Worm (Caenorhabditis elegans) whole organism, early embryonic: ENCODE data around the gene aagr-1.

Experiments used
- B0310.2 ChIP-seq: sonication (generic microtip); optimal IDR thresholded peaks from 2 replicates; lab custom pipeline; 2016; ENCODE audit warnings: mild to moderate bottlenecking, missing genetic modification characterization, missing compliant biosample characterization
- F13C5.2 ChIP-seq: sonication (generic microtip); optimal IDR thresholded peaks from 2 replicates; lab custom pipeline; 2017; ENCODE audit warnings: mild to moderate bottlenecking, missing genetic modification characterization, inconsistent platforms, missing compliant biosample characterization
- aly-1 ChIP-seq: sonication (generic microtip); optimal IDR thresholded peaks from 2 replicates; lab custom pipeline; 2016; ENCODE audit warnings: missing genetic modification characterization, missing compliant biosample characterization
- ama-1 ChIP-seq: fragments of 150-350 bp; optimal IDR thresholded peaks from 2 replicates; lab custom pipeline; 2014
- ceh-13 ChIP-seq: fragments of 200-800 bp; sonication (Bioruptor generic); optimal IDR thresholded peaks from 2 replicates; lab custom pipeline; 2018; ENCODE audit warnings: mild to moderate bottlenecking, missing genetic modification characterization, missing compliant biosample characterization
- ceh-36 ChIP-seq: sonication (generic microtip); optimal IDR thresholded peaks from 2 replicates; lab custom pipeline; 2016; ENCODE audit warnings: missing genetic modification characterization, inconsistent platforms, missing compliant biosample characterization
- ets-7 ChIP-seq: sonication (generic microtip); optimal IDR thresholded peaks from 2 replicates; lab custom pipeline; 2016; ENCODE audit warnings: missing genotype, missing genetic modification characterization, missing compliant biosample characterization
- flt-1 ChIP-seq: fragments of 200-800 bp; sonication (Bioruptor generic); IDR thresholded peaks from 2 replicates; pipeline ENCODE4 v1.3.6; 2022; ENCODE audit warnings: missing genetic modification characterization, missing compliant biosample characterization
- hmbx-1 ChIP-seq: sonication (generic microtip); optimal IDR thresholded peaks from 2 replicates; lab custom pipeline; 2016; ENCODE audit warnings: mild to moderate bottlenecking, missing genetic modification characterization, missing compliant biosample characterization
- hmg-4 ChIP-seq: fragments of 200-800 bp; sonication (Bioruptor generic); optimal IDR thresholded peaks from 2 replicates; lab custom pipeline; 2018; ENCODE audit warnings: mild to moderate bottlenecking, missing genetic modification characterization, missing compliant biosample characterization
- hnd-1 ChIP-seq: sonication (generic microtip); optimal IDR thresholded peaks from 2 replicates; lab custom pipeline; 2016; ENCODE audit warnings: missing genetic modification characterization, missing compliant biosample characterization
- pes-1 ChIP-seq: fragments of 200-800 bp; sonication (Bioruptor generic); IDR thresholded peaks from 2 replicates; pipeline ENCODE4 v1.3.6; 2022; ENCODE audit warnings: missing genetic modification reagents, missing genetic modification characterization, missing compliant biosample characterization
- scrt-1 ChIP-seq: fragments of 200-800 bp; sonication (Bioruptor generic); IDR thresholded peaks from 2 replicates; pipeline ENCODE4 v1.3.6; 2022; ENCODE audit warnings: missing genetic modification characterization, missing compliant biosample characterization
- sea-1 ChIP-seq: fragments of 200-800 bp; sonication (Bioruptor generic); conservative IDR thresholded peaks from 2 replicates; pipeline ENCODE4 v1.3.6; 2022; ENCODE audit warnings: missing genetic modification characterization, missing compliant biosample characterization
- tbx-11 ChIP-seq: fragments of 200-800 bp; sonication (Bioruptor generic); IDR thresholded peaks from 2 replicates; pipeline ENCODE4 v1.3.6; 2022; ENCODE audit warnings: missing genetic modification characterization, missing compliant biosample characterization
- tbx-37 ChIP-seq: fragments of 200-800 bp; sonication (Bioruptor generic); conservative IDR thresholded peaks from 2 replicates; pipeline ENCODE4 v1.3.6; 2022; ENCODE audit warnings: missing genetic modification reagents, missing genetic modification characterization, missing compliant biosample characterization
- tra-4 ChIP-seq: sonication (generic microtip); optimal IDR thresholded peaks from 2 replicates; lab custom pipeline; 2017; ENCODE audit warnings: missing genetic modification characterization, missing compliant biosample characterization

aagr-1 gene

DNA sequence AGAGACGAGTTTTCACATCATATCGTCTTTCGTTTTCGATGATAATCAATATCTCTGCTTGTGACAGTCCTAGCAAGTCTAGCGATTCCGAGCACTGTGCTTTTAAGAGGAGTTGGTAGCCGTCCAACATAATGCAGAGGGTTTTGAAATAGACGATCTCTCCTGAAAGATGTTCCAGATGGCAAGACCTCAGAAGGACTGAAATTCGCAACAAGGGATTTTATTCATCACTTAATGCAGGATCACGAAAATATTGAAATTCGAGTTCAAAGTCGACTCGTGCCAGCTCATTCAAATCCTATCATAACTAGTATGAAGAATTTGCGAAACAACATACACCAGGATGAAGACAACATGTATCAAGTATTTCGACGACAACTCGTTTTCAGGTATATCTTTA lies 11.2 kb downstream of the aagr-1 start, which contains the start of gene D2096.7:
Gene D2096.7 (minus strand): TSS at position 130 of the 400 bp plus-strand sequence.
- TF ChIP-seq ama-1 (lab: Kevin White, UChicago) (no peak), aly-1 (tag; lab: Kevin White, UChicago) (no peak), hmbx-1 (tag; lab: Kevin White, UChicago) (no peak), hnd-1 (tag; lab: Kevin White, UChicago) (no peak), ceh-13 (GFP tag; lab: Kevin White, UChicago) (no peak), tra-4 (tag; lab: Kevin White, UChicago) (no peak), sea-1 (GFP tag; lab: Robert Waterston, UW) (no peak), ceh-36 (tag; lab: Kevin White, UChicago) (no peak), B0310.2 (tag; lab: Kevin White, UChicago) (no peak), hmg-4 (GFP tag; lab: Kevin White, UChicago) (no peak), scrt-1 (GFP tag; lab: Robert Waterston, UW) (no peak), tbx-37 (GFP tag; lab: Robert Waterston, UW) (no peak)

DNA sequence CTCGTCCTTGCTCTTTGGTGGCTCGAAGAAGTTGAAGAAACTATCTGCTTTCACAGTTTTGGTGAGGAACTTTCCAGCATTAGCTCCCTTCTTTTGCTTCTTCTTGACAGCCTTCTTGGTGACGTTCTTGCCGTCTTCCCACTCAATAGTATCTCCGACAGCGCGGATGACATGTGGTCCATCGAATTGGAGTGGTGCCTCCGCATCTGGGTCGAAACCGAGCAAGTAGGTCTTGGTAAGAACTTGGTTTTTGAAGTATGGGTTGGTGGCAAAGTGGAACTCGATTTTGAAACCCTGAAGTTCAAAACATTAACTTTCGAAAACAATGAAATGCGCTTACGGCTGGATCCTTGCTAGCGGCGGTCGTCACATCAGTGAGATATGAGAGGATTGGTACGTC lies 12.0 kb downstream of the aagr-1 start:
- TF ChIP-seq scrt-1 (GFP tag; lab: Robert Waterston, UW) (no peak), F13C5.2 (tag; lab: Kevin White, UChicago) (no peak), flt-1 (GFP tag; lab: Robert Waterston, UW) (no peak), ceh-36 (tag; lab: Kevin White, UChicago) (no peak), ets-7 (tag; lab: Kevin White, UChicago) (no peak), hmbx-1 (tag; lab: Kevin White, UChicago) (no peak), B0310.2 (tag; lab: Kevin White, UChicago) (no peak), hnd-1 (tag; lab: Kevin White, UChicago) (no peak), pes-1 (no peak), tbx-37 (GFP tag; lab: Robert Waterston, UW) (no peak), ama-1 (lab: Kevin White, UChicago) (no peak), ceh-13 (GFP tag; lab: Kevin White, UChicago) (no peak), hmg-4 (GFP tag; lab: Kevin White, UChicago) (no peak), tra-4 (tag; lab: Kevin White, UChicago) (no peak)

DNA sequence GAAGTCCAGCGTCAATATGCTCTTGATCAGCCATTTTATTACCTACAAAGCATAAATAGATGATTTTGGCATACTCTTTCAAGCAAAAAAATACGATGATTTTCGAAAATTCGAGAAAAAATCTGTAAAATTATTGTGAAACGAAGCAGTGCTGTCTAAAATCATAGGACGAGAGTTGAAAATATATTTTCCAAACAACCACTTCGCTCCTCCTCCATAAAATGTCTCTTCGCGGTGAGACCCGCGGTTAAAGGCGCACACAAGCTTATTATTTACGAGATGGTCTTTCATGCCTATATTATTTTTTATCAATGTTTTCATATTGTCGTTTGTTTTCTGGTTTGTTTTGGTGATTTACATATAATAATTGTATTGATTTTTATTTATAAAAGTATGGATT lies 13.0 kb downstream of the aagr-1 start, which contains the start of gene nap-1:
Gene nap-1 (minus strand): TSS at position 42 of the 400 bp plus-strand sequence.
- TF ChIP-seq aly-1 (tag; lab: Kevin White, UChicago): no peak

DNA sequence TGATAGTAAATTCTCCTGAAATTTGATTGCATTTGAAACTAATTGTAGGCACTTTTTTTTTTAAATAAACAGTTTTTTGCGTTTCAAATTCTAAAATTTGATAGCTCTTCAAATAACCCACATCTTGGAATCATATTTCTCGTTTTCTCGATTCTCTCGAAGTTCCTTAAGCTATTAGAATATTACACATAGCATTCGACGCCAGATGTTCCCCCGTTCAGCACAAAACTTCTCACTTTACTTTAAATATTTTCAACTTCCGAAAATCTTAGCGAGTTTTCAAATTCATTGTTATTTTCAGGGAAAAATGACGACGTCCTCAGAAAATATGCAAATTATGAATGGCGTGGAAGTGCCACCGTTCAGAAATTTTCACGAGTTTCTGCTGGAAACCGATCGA lies 13.4 kb downstream of the aagr-1 start, which contains the start of gene praf-3:
Gene praf-3 (plus strand): TSS at position 301 of the 400 bp plus-strand sequence.
- TF ChIP-seq hmbx-1 (tag; lab: Kevin White, UChicago) (no peak), tbx-11 (GFP tag; lab: Robert Waterston, UW) (no peak), hmg-4 (GFP tag; lab: Kevin White, UChicago) (no peak), sea-1 (GFP tag; lab: Robert Waterston, UW) (no peak), ceh-36 (tag; lab: Kevin White, UChicago) (no peak), tbx-37 (GFP tag; lab: Robert Waterston, UW) (no peak), ama-1 (lab: Kevin White, UChicago) (no peak), ets-7 (tag; lab: Kevin White, UChicago) (no peak), tra-4 (tag; lab: Kevin White, UChicago) (no peak), pes-1 (no peak), flt-1 (GFP tag; lab: Robert Waterston, UW) (no peak), B0310.2 (tag; lab: Kevin White, UChicago) (no peak), hnd-1 (tag; lab: Kevin White, UChicago) (no peak), F13C5.2 (tag; lab: Kevin White, UChicago) (no peak), scrt-1 (GFP tag; lab: Robert Waterston, UW) (no peak)

DNA sequence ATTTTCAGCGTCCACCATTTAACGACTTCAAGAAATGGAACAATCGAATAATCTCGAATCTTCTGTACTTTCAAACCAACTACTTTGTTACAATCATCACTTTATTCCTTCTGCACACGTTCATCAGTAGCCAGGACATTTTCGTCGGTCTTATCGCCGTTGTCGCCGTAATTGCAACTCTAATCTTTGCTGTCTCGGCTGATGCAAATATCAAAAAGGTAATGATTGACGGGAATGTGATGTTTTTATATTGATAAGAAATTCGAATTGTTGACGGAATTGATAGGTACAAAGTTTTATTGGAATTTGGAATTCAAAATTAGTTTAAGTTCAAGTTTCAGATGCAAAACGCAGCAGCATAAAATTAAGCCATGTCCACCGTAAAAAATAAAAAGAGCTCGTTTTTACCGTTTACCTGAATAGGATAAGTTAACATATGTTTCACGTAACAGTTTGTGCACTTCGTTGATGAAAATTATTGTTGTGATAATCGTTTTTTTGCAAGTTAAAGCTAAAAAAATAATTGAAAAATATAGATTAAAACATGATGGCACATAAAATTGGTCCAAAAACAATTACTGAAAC lies 14.0 kb downstream of the aagr-1 start:
- TF ChIP-seq F13C5.2 (tag; lab: Kevin White, UChicago): no peak
- no peak for TF ChIP-seq ets-7 (tag; lab: Kevin White, UChicago)
- no peak for TF ChIP-seq hmbx-1 (tag; lab: Kevin White, UChicago)
- TF ChIP-seq sea-1 (GFP tag; lab: Robert Waterston, UW): no peak
- no peak for TF ChIP-seq ceh-13 (GFP tag; lab: Kevin White, UChicago)
- TF ChIP-seq aly-1 (tag; lab: Kevin White, UChicago): no peak
- no peak for TF ChIP-seq tra-4 (tag; lab: Kevin White, UChicago)
- TF ChIP-seq pes-1: no peak
- TF ChIP-seq B0310.2 (tag; lab: Kevin White, UChicago): no peak
- no peak for TF ChIP-seq scrt-1 (GFP tag; lab: Robert Waterston, UW)
- TF ChIP-seq flt-1 (GFP tag; lab: Robert Waterston, UW): no peak
- no peak for TF ChIP-seq hmg-4 (GFP tag; lab: Kevin White, UChicago)
- no peak for TF ChIP-seq ama-1 (lab: Kevin White, UChicago)
- TF ChIP-seq tbx-11 (GFP tag; lab: Robert Waterston, UW): no peak

DNA sequence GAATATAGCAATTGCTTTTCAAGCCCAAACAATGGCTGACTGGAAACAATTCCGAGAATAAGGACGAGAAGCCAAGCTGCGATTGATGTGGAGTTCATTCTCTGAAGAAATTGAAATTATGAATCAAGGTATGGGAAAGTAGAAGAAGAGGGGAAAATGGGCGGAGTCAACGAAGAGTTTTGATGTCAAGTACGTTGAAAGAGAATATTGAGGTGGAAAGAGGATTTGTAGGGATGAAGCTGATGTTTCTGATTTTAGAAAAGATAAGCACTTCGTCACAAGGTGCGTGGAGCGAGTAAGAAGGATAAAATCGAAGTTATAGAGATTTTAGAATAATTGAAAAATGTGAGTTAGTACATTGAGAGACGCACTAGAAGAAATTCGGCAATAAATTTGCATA lies 16.4 kb downstream of the aagr-1 start, which contains the start of gene D2096.9:
Gene D2096.9 (minus strand): TSS at position 101 of the 400 bp plus-strand sequence.
- TF ChIP-seq ceh-13 (GFP tag; lab: Kevin White, UChicago) (no peak), hnd-1 (tag; lab: Kevin White, UChicago) (no peak), tbx-37 (GFP tag; lab: Robert Waterston, UW) (no peak), ceh-36 (tag; lab: Kevin White, UChicago) (no peak), tra-4 (tag; lab: Kevin White, UChicago) (no peak), tbx-11 (GFP tag; lab: Robert Waterston, UW) (no peak), hmbx-1 (tag; lab: Kevin White, UChicago) (no peak), aly-1 (tag; lab: Kevin White, UChicago) (no peak), F13C5.2 (tag; lab: Kevin White, UChicago) (no peak), scrt-1 (GFP tag; lab: Robert Waterston, UW) (no peak), pes-1 (no peak), B0310.2 (tag; lab: Kevin White, UChicago) (no peak)
